Fruit fly (Drosophila melanogaster): Measurements from ENCODE around the gene CG17233.

- TF ChIP-seq ttk (optimal IDR thresholded peaks at IDR 0.05) (no peak), insv (optimal IDR thresholded peaks at IDR 0.05) (no peak), Sin3A (optimal IDR thresholded peaks at IDR 0.05) (no peak), Myc (optimal IDR thresholded peaks at IDR 0.05) (no peak)
Measured at dm6 chr3L:20193748-20194058, 48.0 kb downstream of the CG17233 start.

Measured in Kc167 (cell line).